Fruit fly (Drosophila melanogaster): ENCODE data around the gene Pi3K92E.

Pi3K92E gene

dm6 chr3R:20617583-20617982 is 16.9 kb downstream of the Pi3K92E start, which contains the start of gene CG5466:
Gene CG5466 (plus strand): TSS chr3R:20617883.
- peak; percentile 56 for TF ChIP-seq gfzf (GFP tag; optimal IDR thresholded peaks at IDR 0.05)
- 0 out of 2 replicates have a peak, but pooled peaks have one; percentile 43 for TF ChIP-seq CG32767 (GFP tag; IDR thresholded peaks at IDR 0.05)
- TF ChIP-seq pzg (GFP tag; optimal IDR thresholded peaks at IDR 0.05): peak; percentile 6
- no peak for TF ChIP-seq gcm (GFP tag; optimal IDR thresholded peaks at IDR 0.05)

- TF ChIP-seq HLH4C (GFP tag; IDR thresholded peaks at IDR 0.05; ENCODE audit: partially characterized antibody) (0 out of 3 replicates have a peak, but pooled peaks have one; percentile 18), CG4404 (GFP tag; IDR thresholded peaks at IDR 0.05) (no peak), cg (GFP tag; optimal IDR thresholded peaks at IDR 0.05) (no peak), esg (GFP tag; conservative IDR thresholded peaks at IDR 0.05) (no peak), lmd (GFP tag; IDR thresholded peaks at IDR 0.05) (0 out of 2 replicates have a peak, but pooled peaks have one; percentile 17)
Observed at dm6 chr3R:20616801-20617200, 17.7 kb downstream of the Pi3K92E start, which contains the start of gene CG15923. Gene CG15923 (minus strand): TSS chr3R:20616901.

- TF ChIP-seq D (optimal IDR thresholded peaks at IDR 0.05) (no peak), D (GFP tag; optimal IDR thresholded peaks at IDR 0.05) (no peak), ato (GFP tag; IDR thresholded peaks at IDR 0.05; ENCODE audit: partially characterized antibody) (no peak), CG9727 (GFP tag; optimal IDR thresholded peaks at IDR 0.05) (no peak), eve (GFP tag; optimal IDR thresholded peaks at IDR 0.05) (no peak), ranshi (GFP tag; IDR thresholded peaks at IDR 0.05) (no peak), oc (tag; optimal IDR thresholded peaks at IDR 0.05) (no peak), Dbx (GFP tag; IDR thresholded peaks at IDR 0.05) (no peak), Hr39 (optimal IDR thresholded peaks at IDR 0.05) (peak; percentile 40), Ets65A (GFP tag) (peak; percentile 71), CG7271 (tag; optimal IDR thresholded peaks at IDR 0.05) (no peak), Nf-YC (tag; optimal IDR thresholded peaks at IDR 0.05) (no peak), prd (optimal IDR thresholded peaks at IDR 0.05) (no peak), prd (GFP tag; IDR thresholded peaks at IDR 0.05) (peak; percentile 35; the same call in 1 of the 3 replicates), CG3407 (GFP tag; optimal IDR thresholded peaks at IDR 0.05) (no peak), maf-S (GFP tag; optimal IDR thresholded peaks at IDR 0.05) (no peak), Doc2 (GFP tag; IDR thresholded peaks at IDR 0.05) (no peak), unpg (GFP tag; optimal IDR thresholded peaks at IDR 0.05) (no peak), odd (GFP tag; optimal IDR thresholded peaks at IDR 0.05) (no peak), stwl (tag; optimal IDR thresholded peaks at IDR 0.05) (no peak), CG11093 (GFP tag; IDR thresholded peaks at IDR 0.05) (0 out of 3 replicates have a peak, but pooled peaks have one; percentile 21), chn (GFP tag; optimal IDR thresholded peaks at IDR 0.05) (no peak), CG32772 (GFP tag; IDR thresholded peaks at IDR 0.05) (no peak), Sox100B (GFP tag; optimal IDR thresholded peaks at IDR 0.05) (no peak), Dfd (GFP tag; optimal IDR thresholded peaks at IDR 0.05) (no peak), ac (GFP tag; optimal IDR thresholded peaks at IDR 0.05) (no peak), CG42726 (GFP tag; IDR thresholded peaks at IDR 0.05; ENCODE audit: partially characterized antibody) (no peak), sisA (GFP tag; IDR thresholded peaks at IDR 0.05) (0 out of 2 replicates have a peak, but pooled peaks have one; percentile 7), CG13624 (GFP tag; optimal IDR thresholded peaks at IDR 0.05) (no peak), fu2 (GFP tag; optimal IDR thresholded peaks at IDR 0.05) (no peak), gsb (GFP tag; IDR thresholded peaks at IDR 0.05) (no peak), aop (GFP tag; IDR thresholded peaks at IDR 0.05) (no peak), tup (GFP tag; optimal IDR thresholded peaks at IDR 0.05) (no peak), cg (GFP tag; optimal IDR thresholded peaks at IDR 0.05) (no peak), stc (GFP tag; IDR thresholded peaks at IDR 0.05) (no peak), CG3726 (GFP tag; IDR thresholded peaks at IDR 0.05) (no peak), HmgD (GFP tag; optimal IDR thresholded peaks at IDR 0.05) (no peak), CG11695 (GFP tag; IDR thresholded peaks at IDR 0.05) (no peak), disco-r (GFP tag; optimal IDR thresholded peaks at IDR 0.05) (no peak), cwo (GFP tag; optimal IDR thresholded peaks at IDR 0.05) (no peak), C15 (GFP tag; IDR thresholded peaks at IDR 0.05) (no peak)
Observed at dm6 chr3R:20608199-20608598, 26.3 kb downstream of the Pi3K92E start.

Data from whole organism, embryonic.